Worm (Caenorhabditis elegans) whole organism, young adult: ENCODE measurements around the gene T19B10.5.
"Not testable (repeated sequence)": the region's sequence is repeated elsewhere in the genome, so short reads cannot be mapped to it uniquely, and the experiment has no call there.

ENCODE experiments used
- F52B5.7 ChIP-seq: sonication (generic microtip); optimal IDR thresholded peaks from 2 replicates; lab custom pipeline; 2016; ENCODE audit warnings: mild to moderate bottlenecking, missing genetic modification characterization, missing compliant biosample characterization
- Y95B8A.8 ChIP-seq: fragments of 200-800 bp; sonication (Bioruptor generic); IDR thresholded peaks from 2 replicates; pipeline ENCODE4 v1.3.6; 2022; ENCODE audit warnings: missing genetic modification reagents, missing genetic modification characterization, missing compliant biosample characterization
- attf-3 ChIP-seq: fragments of 200-800 bp; sonication (Bioruptor generic); conservative IDR thresholded peaks from 2 replicates; pipeline ENCODE4 v1.3.6; 2022; ENCODE audit warnings: missing genetic modification reagents, missing genetic modification characterization, missing compliant biosample characterization
- fkh-3 ChIP-seq: sonication (generic microtip); optimal IDR thresholded peaks from 2 replicates; lab custom pipeline; 2016; ENCODE audit warnings: mild to moderate bottlenecking, missing genetic modification characterization, missing compliant biosample characterization
- let-607 ChIP-seq, 2 experiments: fragments of 200-800 bp in 1 of 2; sonication (Bioruptor generic) in 1 of 2; sonication (generic microtip) in 1 of 2; optimal IDR thresholded peaks; 2 replicates each; lab custom pipeline; 2016 to 2018; ENCODE audit warnings: mild to moderate bottlenecking in 2 of 2, missing compliant biosample characterization in 2 of 2, missing genetic modification characterization in 2 of 2, moderate library complexity in 2 of 2, missing genotype in 1 of 2
- lin-54 ChIP-seq: fragments of 200-800 bp; sonication (Bioruptor generic); optimal IDR thresholded peaks from 2 replicates; lab custom pipeline; 2018; ENCODE audit warnings: mild to moderate bottlenecking, missing genetic modification characterization, missing compliant biosample characterization
- nhr-120 ChIP-seq: fragments of 200-800 bp; sonication (Bioruptor generic); IDR thresholded peaks from 2 replicates; pipeline ENCODE4 v1.3.6; 2022; ENCODE audit warnings: missing genetic modification characterization, missing compliant biosample characterization
- ztf-28 ChIP-seq: fragments of 200-800 bp; sonication (Bioruptor generic); IDR thresholded peaks from 2 replicates; pipeline ENCODE4 v1.3.6; 2022; ENCODE audit warnings: missing genetic modification reagents, missing genetic modification characterization, missing compliant biosample characterization

Gene T19B10.5

ce11 chrV:11282272-11282671, 47.8 kb downstream of the T19B10.5 start, which contains the start of gene gly-20 (continued):
- TF ChIP-seq fkh-3 (tag; lab: Kevin White, UChicago): no peak
- no peak for TF ChIP-seq ztf-28 (GFP tag; lab: Robert Waterston, UW)
- no peak for TF ChIP-seq let-607 (tag; optimal IDR thresholded peaks at IDR 0.05; lab: Kevin White, UChicago)
- no peak for TF ChIP-seq F52B5.7 (tag; lab: Kevin White, UChicago)
- TF ChIP-seq attf-3 (GFP tag; lab: Robert Waterston, UW): no peak

DNA sequence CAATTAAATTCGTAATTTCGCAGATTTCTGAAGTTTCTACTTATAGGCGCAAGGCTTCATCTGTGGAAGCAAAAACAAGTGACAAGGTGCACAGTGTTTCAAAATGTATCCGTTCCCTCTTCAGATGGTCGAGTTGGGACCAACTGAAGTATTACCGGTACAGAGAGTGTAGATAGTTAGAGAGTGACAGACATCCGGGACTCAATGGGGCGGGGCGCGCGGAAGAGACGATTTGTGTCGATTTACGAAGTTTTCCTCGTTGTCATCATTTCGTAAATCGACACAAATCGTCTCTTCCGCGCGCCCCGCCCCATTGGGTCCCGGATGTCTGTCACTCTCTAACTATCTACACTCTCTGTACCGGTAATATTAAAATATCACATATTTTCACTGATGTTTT, 51.7 kb downstream of the T19B10.5 start, which contains the start of gene C03E10.3:
C03E10.3 (plus strand) TSS at position 301 of the 400 bp plus-strand sequence.
- not testable (repeated sequence) for TF ChIP-seq lin-54 (GFP tag; lab: Kevin White, UChicago); nhr-120 (GFP tag; lab: Robert Waterston, UW); Y95B8A.8 (GFP tag; lab: Robert Waterston, UW)
